Fruit fly (Drosophila melanogaster): ENCODE results near the gene Cog8.
A peak's percentile ranks its signal among the peaks of the same experiment; 100 is the strongest.

Gene Cog8

dm6 chr2L:11488465-11489037, 10.2 kb downstream of the Cog8 start:
- TF ChIP-seq CG8478 (optimal IDR thresholded peaks at IDR 0.05) = no peak
- no peak for TF ChIP-seq CTCF (optimal IDR thresholded peaks at IDR 0.05)

DNA sequence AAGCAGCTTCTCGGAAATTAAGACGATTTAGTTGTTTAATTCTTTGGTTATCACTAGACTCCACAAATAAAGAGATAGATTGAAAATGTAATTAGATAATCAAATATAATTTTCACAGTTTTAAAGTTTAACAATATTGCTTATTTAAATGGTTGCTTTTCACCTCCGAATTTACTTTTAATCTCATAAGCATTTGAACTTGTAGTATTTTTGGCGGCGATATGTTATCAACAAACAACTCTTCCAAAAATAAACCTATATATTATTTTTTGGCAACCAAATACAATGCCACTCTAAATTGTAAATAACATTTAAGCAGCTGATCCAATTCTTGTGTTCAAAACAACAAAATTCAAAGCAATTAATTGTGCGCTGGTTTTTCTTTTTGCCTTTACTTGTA, 14.3 kb downstream of the Cog8 start, which contains the start of the genes CG43355 and sala:
CG43355 (plus strand) TSS at position 301 of the 400 bp plus-strand sequence.
sala (plus strand) TSS at position 301 of the 400 bp plus-strand sequence.
- no peak for TF ChIP-seq CTCF (optimal IDR thresholded peaks at IDR 0.05)
- TF ChIP-seq CG8478 (optimal IDR thresholded peaks at IDR 0.05) = no peak

DNA sequence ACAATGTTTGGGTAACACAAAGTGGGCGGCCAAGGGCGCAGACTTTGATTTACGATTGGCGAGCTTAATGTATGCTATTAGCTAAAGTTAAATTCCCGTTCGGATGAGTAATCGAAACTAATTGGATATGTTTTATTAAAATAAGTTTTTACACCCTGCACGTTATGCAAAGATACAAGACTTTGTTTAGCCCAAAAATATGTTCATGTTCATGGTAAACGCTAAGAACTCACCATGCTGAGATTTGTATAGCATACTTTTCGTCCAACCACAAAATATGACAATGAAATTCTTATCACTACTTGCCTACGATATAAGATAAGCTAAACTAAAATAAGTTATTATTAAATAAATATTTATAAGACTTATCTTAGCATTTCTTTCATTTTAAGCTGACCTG, 23.8 kb downstream of the Cog8 start:
- TF ChIP-seq CG8478 (optimal IDR thresholded peaks at IDR 0.05) = no peak
- no peak for TF ChIP-seq CTCF (optimal IDR thresholded peaks at IDR 0.05)

dm6 chr2L:11471979-11472514, 26.7 kb downstream of the Cog8 start:
- no peak for TF ChIP-seq CG8478 (optimal IDR thresholded peaks at IDR 0.05)
- TF ChIP-seq CTCF (optimal IDR thresholded peaks at IDR 0.05) = no peak

dm6 chr2L:11469973-11470372, 28.8 kb downstream of the Cog8 start:
- no peak for TF ChIP-seq CG8478 (optimal IDR thresholded peaks at IDR 0.05)

- TF ChIP-seq CTCF (optimal IDR thresholded peaks at IDR 0.05) (no peak), CG8478 (optimal IDR thresholded peaks at IDR 0.05) (no peak)
Observed at dm6 chr2L:11468082-11468481, 30.7 kb downstream of the Cog8 start.

DNA sequence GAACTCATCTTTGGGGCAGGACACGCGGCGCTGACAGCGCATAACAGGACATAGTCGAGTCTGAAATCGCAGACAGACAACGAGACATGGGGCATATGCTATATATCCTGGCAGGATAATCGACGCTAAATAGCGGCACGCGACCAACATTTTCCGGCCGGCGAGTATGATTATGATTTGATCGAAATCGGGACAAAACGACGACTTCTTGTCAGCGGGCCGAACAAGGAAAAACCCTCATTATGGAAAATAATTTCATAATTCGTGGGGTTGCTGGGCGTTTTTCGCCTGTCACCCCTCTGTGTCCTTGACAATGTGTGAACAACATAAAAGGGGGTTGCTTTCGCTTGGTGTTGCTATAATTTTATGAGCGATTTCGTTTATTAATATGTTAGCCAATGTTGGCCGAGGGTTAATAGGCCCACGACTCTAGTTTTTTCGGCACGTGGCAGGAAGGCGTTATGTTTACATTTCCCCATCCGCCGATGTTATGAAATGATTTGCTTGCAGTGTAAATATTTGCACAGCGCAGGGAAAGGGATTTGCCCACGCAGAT, 42.0 kb downstream of the Cog8 start:
- TF ChIP-seq CG8478 (optimal IDR thresholded peaks at IDR 0.05) = no peak

DNA sequence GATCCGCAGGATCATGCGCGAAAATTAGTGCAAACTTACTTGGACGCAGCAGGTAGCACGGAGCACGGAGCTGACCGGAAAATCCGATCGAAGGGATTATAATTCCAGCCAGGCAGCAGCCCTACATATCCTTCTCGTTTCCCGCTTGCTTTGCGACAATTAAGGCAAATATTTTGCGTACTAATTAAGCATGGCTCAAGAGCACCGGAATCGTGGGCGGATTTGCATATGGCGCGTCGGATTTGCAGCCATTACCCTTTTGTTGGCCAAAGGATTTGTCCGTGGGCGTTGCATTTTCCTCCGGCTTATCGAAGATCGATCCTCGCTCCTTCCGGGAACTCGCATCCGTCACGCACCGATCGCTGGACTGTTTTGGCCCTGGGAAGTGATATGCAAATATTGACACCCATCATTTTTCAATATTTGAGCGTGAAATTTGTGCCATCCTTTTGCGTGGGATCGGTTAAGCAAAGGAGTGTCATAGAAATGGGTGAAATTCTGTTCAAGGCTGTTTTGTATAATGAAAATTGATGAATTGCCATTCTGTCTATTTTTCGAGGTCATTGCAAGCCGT, 43.1 kb downstream of the Cog8 start:
- TF ChIP-seq CG8478 (optimal IDR thresholded peaks at IDR 0.05) = no peak
- no peak for TF ChIP-seq CTCF (optimal IDR thresholded peaks at IDR 0.05)

dm6 chr2L:11452601-11453345, 46.0 kb downstream of the Cog8 start:
- TF ChIP-seq CG8478 (optimal IDR thresholded peaks at IDR 0.05) (no peak), CTCF (optimal IDR thresholded peaks at IDR 0.05) (no peak)

dm6 chr2L:11447641-11448040, 51.1 kb downstream of the Cog8 start:
- TF ChIP-seq CTCF (optimal IDR thresholded peaks at IDR 0.05) = peak; percentile 37 to 51
- peak; percentile 58 for TF ChIP-seq CG8478 (optimal IDR thresholded peaks at IDR 0.05)
